Fruit fly (Drosophila melanogaster) ovary, adult (tissue): Measurements from ENCODE around the gene CG15914.

Experiments used
- CG17801 ChIP-seq: fragments of 200-800 bp; optimal IDR thresholded peaks from 2 replicates; lab custom pipeline; 2019; ENCODE audit warnings: missing biosample characterization, mild to moderate bottlenecking, missing genetic modification characterization, moderate library complexity; ENCODE audit not compliant: partially characterized antibody

CG15914 gene

dm6 chrX:15867863-15868262, 14.6 kb downstream of the CG15914 start, which contains the start of gene Gapdh2:
Gene Gapdh2 (plus strand): TSS chrX:15868145.
- peak; percentile 100 for TF ChIP-seq CG17801 (GFP tag; lab: Kevin White, UChicago)

dm6 chrX:15868781-15869180, 15.6 kb downstream of the CG15914 start:
- TF ChIP-seq CG17801 (GFP tag; lab: Kevin White, UChicago), result no peak

dm6 chrX:15869843-15870242, 16.6 kb downstream of the CG15914 start, which contains the start of gene CG16952:
Gene CG16952 (plus strand): TSS chrX:15870183.
- no peak for TF ChIP-seq CG17801 (GFP tag; lab: Kevin White, UChicago)

dm6 chrX:15870777-15871757, 17.8 kb downstream of the CG15914 start:
- no peak for TF ChIP-seq CG17801 (GFP tag; lab: Kevin White, UChicago)

dm6 chrX:15874437-15874836, 21.2 kb downstream of the CG15914 start:
- no peak for TF ChIP-seq CG17801 (GFP tag; lab: Kevin White, UChicago)

- no peak for TF ChIP-seq CG17801 (GFP tag; lab: Kevin White, UChicago)
Measured at dm6 chrX:15875569-15875968, 22.3 kb downstream of the CG15914 start.

DNA sequence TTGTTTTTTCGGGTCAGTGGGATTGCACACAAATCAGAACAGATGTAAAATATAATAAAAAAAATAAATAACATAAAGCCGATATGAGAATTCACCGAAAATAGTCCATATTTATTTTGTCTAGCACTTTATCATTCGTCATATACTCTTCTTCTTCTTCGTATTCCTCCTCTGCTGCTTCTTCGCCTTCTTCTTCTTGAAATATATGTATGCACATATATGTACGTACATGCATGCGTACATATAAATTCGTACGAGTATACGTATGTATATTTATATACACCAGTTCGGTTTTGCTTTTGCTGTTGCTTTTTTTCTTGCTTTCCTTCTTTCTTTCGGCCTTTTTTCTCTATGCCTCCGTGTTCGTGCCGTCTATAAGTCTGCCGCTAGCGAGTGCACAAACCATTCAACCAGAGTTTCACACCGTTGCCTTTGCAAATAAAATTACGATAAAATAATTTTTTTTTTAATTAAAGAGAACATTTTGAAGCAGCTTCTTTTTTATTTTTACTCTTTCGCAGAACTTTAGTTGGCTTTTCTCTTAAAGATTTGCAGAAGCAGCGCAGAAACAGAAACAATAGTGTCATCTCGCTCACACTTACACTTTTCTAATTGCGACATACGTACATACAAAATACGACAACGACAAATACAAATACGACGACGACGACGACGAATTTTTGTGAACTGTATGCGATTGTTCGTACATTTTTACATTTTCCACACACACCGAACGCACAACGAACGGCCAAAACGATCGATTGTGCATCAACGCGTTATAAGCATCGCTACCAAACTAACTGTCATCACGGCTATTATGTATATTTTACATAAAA, 33.4 kb downstream of the CG15914 start:
- TF ChIP-seq CG17801 (GFP tag; lab: Kevin White, UChicago), result peak; percentile 98

dm6 chrX:15887247-15887616, 34.0 kb downstream of the CG15914 start, which contains the start of gene tay:
Gene tay (minus strand): TSS chrX:15887311.
- no peak for TF ChIP-seq CG17801 (GFP tag; lab: Kevin White, UChicago)

dm6 chrX:15888763-15889162, 35.5 kb downstream of the CG15914 start:
- TF ChIP-seq CG17801 (GFP tag; lab: Kevin White, UChicago), result no peak

dm6 chrX:15889780-15890608, 36.8 kb downstream of the CG15914 start, which contains the start of the genes MSBP and CG15916:
Gene MSBP (minus strand): TSS chrX:15890109.
Gene CG15916 (plus strand): TSS chrX:15890589.
- TF ChIP-seq CG17801 (GFP tag; lab: Kevin White, UChicago), result peak; percentile 8

dm6 chrX:15891606-15892345, 38.6 kb downstream of the CG15914 start, which contains the start of gene shi:
Gene shi (plus strand): TSS chrX:15892116.
- TF ChIP-seq CG17801 (GFP tag; lab: Kevin White, UChicago), result peak; percentile 32

- TF ChIP-seq CG17801 (GFP tag; lab: Kevin White, UChicago), result no peak
Measured at dm6 chrX:15893732-15894264, 40.6 kb downstream of the CG15914 start.
